Worm (Caenorhabditis elegans) whole organism, L4 larva: ENCODE data around the gene F01D5.8.

Source experiments
- lin-13 ChIP-seq: fragments of 150-350 bp; optimal IDR thresholded peaks from 2 replicates; lab custom pipeline; 2014; ENCODE audit warnings: missing biosample characterization, missing genetic modification reagents, missing genetic modification characterization
- nhr-28 ChIP-seq: fragments of 150-350 bp; optimal IDR thresholded peaks from 2 replicates; lab custom pipeline; 2014; ENCODE audit warnings: missing biosample characterization, missing genetic modification characterization

- TF ChIP-seq nhr-28 (tag; lab: Kevin White, UChicago) = no peak
- TF ChIP-seq lin-13 (GFP tag; lab: Kevin White, UChicago) = no peak
Observed at ce11 chrII:14005183-14005582, 5.3 kb upstream of the F01D5.8 start.
